Fruit fly (Drosophila melanogaster) whole organism, wandering third instar larva: ENCODE results near the gene Gas8.

ENCODE experiments used
- CG9705 ChIP-seq: fragments of 200-800 bp; sonication (Bioruptor generic); optimal IDR thresholded peaks from 2 replicates; lab custom pipeline; 2018; ENCODE audit warnings: missing biosample characterization, mild to moderate bottlenecking, missing genetic modification characterization
- Dif ChIP-seq: fragments of 200-275, 200-300 bp; sonication (Bioruptor generic); optimal IDR thresholded peaks from 2 replicates; lab custom pipeline; 2018; ENCODE audit warnings: missing biosample characterization, missing genetic modification characterization; ENCODE audit not compliant: partially characterized antibody
- HLH106 ChIP-seq: fragments of 200-800 bp; optimal IDR thresholded peaks from 3 replicates; lab custom pipeline; 2019; ENCODE audit warnings: missing biosample characterization, mild to moderate bottlenecking, missing genetic modification characterization, moderate library complexity
- Hr78 ChIP-seq: fragments of >200 bp; optimal IDR thresholded peaks from 2 replicates; lab custom pipeline; 2017; ENCODE audit warnings: missing biosample characterization, missing genetic modification characterization
- Hr83 ChIP-seq: fragments of 200-300 bp; sonication (Bioruptor generic); optimal IDR thresholded peaks from 2 replicates; lab custom pipeline; 2016; ENCODE audit warnings: missing biosample characterization, mild to moderate bottlenecking, missing genetic modification characterization, moderate library complexity; ENCODE audit not compliant: poor library complexity, severe bottlenecking
- N ChIP-seq: fragments of >200 bp; optimal IDR thresholded peaks from 2 replicates; lab custom pipeline; 2018; ENCODE audit warnings: missing biosample characterization, missing external identifiers, missing genetic modification characterization
- Sp1 ChIP-seq: fragments of 200-800 bp; sonication (Bioruptor generic); optimal IDR thresholded peaks from 3 replicates; lab custom pipeline; 2019; ENCODE audit warnings: missing biosample characterization, mild to moderate bottlenecking, missing genetic modification characterization, moderate library complexity
- dsf ChIP-seq: sonication (Bioruptor generic); optimal IDR thresholded peaks from 2 replicates; lab custom pipeline; 2016; ENCODE audit warnings: missing biosample characterization, missing genetic modification characterization, borderline replicate concordance
- foxo ChIP-seq, 2 experiments: fragments of 200-800 bp; sonication (Bioruptor generic); optimal IDR thresholded peaks; 2 replicates in 1 of 2; 3 replicates in 1 of 2; lab custom pipeline; 2016 to 2017; ENCODE audit warnings: missing biosample characterization in 2 of 2, missing genetic modification characterization in 2 of 2
- h ChIP-seq: fragments of 200-800 bp; sonication (Bioruptor generic); optimal IDR thresholded peaks from 3 replicates; lab custom pipeline; 2016; ENCODE audit warnings: missing biosample characterization, mild to moderate bottlenecking, missing genetic modification characterization
- jim ChIP-seq: fragments of 175-275, 200-325 bp; sonication (Bioruptor generic); optimal IDR thresholded peaks from 2 replicates; lab custom pipeline; 2016; ENCODE audit warnings: missing biosample characterization, mild to moderate bottlenecking, missing genetic modification characterization
- pan ChIP-seq: fragments of >200 bp; optimal IDR thresholded peaks from 2 replicates; lab custom pipeline; 2017
- usp ChIP-seq: fragments of >200 bp; optimal IDR thresholded peaks from 2 replicates; lab custom pipeline; 2017; ENCODE audit warnings: missing biosample characterization, missing genetic modification characterization
- woc ChIP-seq: sonication (Bioruptor generic); optimal IDR thresholded peaks from 2 replicates; lab custom pipeline; 2016; ENCODE audit warnings: missing biosample characterization, mild to moderate bottlenecking, missing genetic modification characterization

dm6 chrX:3448893-3449394 lies 55.7 kb downstream of the Gas8 start, which contains the start of gene CG12535:
- TF ChIP-seq N (GFP tag; lab: Kevin White, UChicago) (no peak), usp (GFP tag; lab: Kevin White, UChicago) (no peak), woc (GFP tag; lab: Kevin White, UChicago) (no peak), Hr78 (GFP tag; lab: Kevin White, UChicago) (no peak), h (GFP tag; lab: Kevin White, UChicago) (no peak), Dif (GFP tag; lab: Kevin White, UChicago) (no peak), Hr83 (GFP tag; lab: Kevin White, UChicago) (no peak), HLH106 (tag; lab: Kevin White, UChicago) (no peak), Sp1 (GFP tag; lab: Kevin White, UChicago) (no peak), CG9705 (no peak), pan (lab: Kevin White, UChicago) (no peak), foxo (GFP tag; optimal IDR thresholded peaks at IDR 0.05; lab: Kevin White, UChicago) (no peak), jim (GFP tag; lab: Kevin White, UChicago) (no peak), dsf (no peak)
